Fruit fly (Drosophila melanogaster) whole organism, wandering third instar larva: ENCODE results near the gene Cyfip.

ENCODE experiments used
- Abd-B ChIP-seq: fragments of >200 bp; optimal IDR thresholded peaks from 2 replicates; lab custom pipeline; 2017; ENCODE audit warnings: missing biosample characterization, missing genetic modification characterization
- CG32264 ChIP-seq: fragments of 200-800 bp; sonication (Bioruptor generic); optimal IDR thresholded peaks from 2 replicates; lab custom pipeline; 2016; ENCODE audit warnings: missing biosample characterization, missing genetic modification characterization
- CG9705 ChIP-seq: fragments of 200-800 bp; sonication (Bioruptor generic); optimal IDR thresholded peaks from 2 replicates; lab custom pipeline; 2018; ENCODE audit warnings: missing biosample characterization, mild to moderate bottlenecking, missing genetic modification characterization
- CrebA ChIP-seq: fragments of 200-800 bp; sonication (Bioruptor generic); optimal IDR thresholded peaks from 2 replicates; lab custom pipeline; 2016; ENCODE audit warnings: missing biosample characterization, mild to moderate bottlenecking, missing genetic modification characterization, borderline replicate concordance
- Dfd ChIP-seq: fragments of >200 bp; optimal IDR thresholded peaks from 2 replicates; lab custom pipeline; 2017; ENCODE audit warnings: missing biosample characterization, missing genetic modification characterization
- Dif ChIP-seq: fragments of 200-275, 200-300 bp; sonication (Bioruptor generic); optimal IDR thresholded peaks from 2 replicates; lab custom pipeline; 2018; ENCODE audit warnings: missing biosample characterization, missing genetic modification characterization; ENCODE audit not compliant: partially characterized antibody
- GATAd ChIP-seq: sonication (Bioruptor generic); optimal IDR thresholded peaks from 2 replicates; lab custom pipeline; 2016; ENCODE audit warnings: missing biosample characterization, missing genetic modification characterization
- HLH106 ChIP-seq: fragments of 200-800 bp; optimal IDR thresholded peaks from 3 replicates; lab custom pipeline; 2019; ENCODE audit warnings: missing biosample characterization, mild to moderate bottlenecking, missing genetic modification characterization, moderate library complexity
- Hnf4 ChIP-seq: fragments of 200-800 bp; sonication (Bioruptor generic); optimal IDR thresholded peaks from 2 replicates; lab custom pipeline; 2016; ENCODE audit warnings: missing biosample characterization, mild to moderate bottlenecking, missing genetic modification characterization
- Hr83 ChIP-seq: fragments of 200-300 bp; sonication (Bioruptor generic); optimal IDR thresholded peaks from 2 replicates; lab custom pipeline; 2016; ENCODE audit warnings: missing biosample characterization, mild to moderate bottlenecking, missing genetic modification characterization, moderate library complexity; ENCODE audit not compliant: poor library complexity, severe bottlenecking
- Jra ChIP-seq: sonication (Bioruptor generic); optimal IDR thresholded peaks from 2 replicates; lab custom pipeline; 2016; ENCODE audit warnings: missing biosample characterization, missing genetic modification characterization
- Myc ChIP-seq: fragments of >200 bp; optimal IDR thresholded peaks from 2 replicates; lab custom pipeline; 2017
- N ChIP-seq: fragments of >200 bp; optimal IDR thresholded peaks from 2 replicates; lab custom pipeline; 2018; ENCODE audit warnings: missing biosample characterization, missing external identifiers, missing genetic modification characterization
- OdsH ChIP-seq: fragments of 200-800 bp; sonication (Bioruptor generic); optimal IDR thresholded peaks from 2 replicates; lab custom pipeline; 2016; ENCODE audit warnings: missing biosample characterization, mild to moderate bottlenecking, missing genetic modification characterization
- Rel ChIP-seq, 2 experiments: fragments of 200-800 bp; sonication (Bioruptor generic) in 1 of 2; optimal IDR thresholded peaks; 2 replicates in 1 of 2; 3 replicates in 1 of 2; lab custom pipeline; 2016 to 2019; ENCODE audit warnings: mild to moderate bottlenecking in 2 of 2, missing biosample characterization in 2 of 2, missing genetic modification characterization in 2 of 2, moderate library complexity in 1 of 2
- Sp1 ChIP-seq: fragments of 200-800 bp; sonication (Bioruptor generic); optimal IDR thresholded peaks from 3 replicates; lab custom pipeline; 2019; ENCODE audit warnings: missing biosample characterization, mild to moderate bottlenecking, missing genetic modification characterization, moderate library complexity
- Vsx2 ChIP-seq: fragments of 200-300, 225-300 bp; sonication (Bioruptor generic); optimal IDR thresholded peaks from 2 replicates; lab custom pipeline; 2018; ENCODE audit warnings: missing biosample characterization, missing genetic modification characterization; ENCODE audit not compliant: partially characterized antibody
- br ChIP-seq: fragments of 200-800 bp; sonication (Bioruptor generic); optimal IDR thresholded peaks from 2 replicates; lab custom pipeline; 2016; ENCODE audit warnings: missing biosample characterization, missing genetic modification characterization
- brk ChIP-seq: fragments of 200-800 bp; sonication (Bioruptor generic); optimal IDR thresholded peaks from 2 replicates; lab custom pipeline; 2016; ENCODE audit warnings: missing biosample characterization, mild to moderate bottlenecking, missing genetic modification characterization
- dl ChIP-seq, 2 experiments: fragments of 175-275, 200-275 bp in 1 of 2; fragments of 200-275 bp in 1 of 2; sonication (Bioruptor generic); optimal IDR thresholded peaks; lab custom pipeline; 2018; ENCODE audit warnings: mild to moderate bottlenecking in 2 of 2, missing biosample characterization in 2 of 2, missing genetic modification characterization in 2 of 2, moderate library complexity in 2 of 2; ENCODE audit not compliant: partially characterized antibody in 2 of 2, insufficient read depth in 1 of 2
- dsf ChIP-seq: sonication (Bioruptor generic); optimal IDR thresholded peaks from 2 replicates; lab custom pipeline; 2016; ENCODE audit warnings: missing biosample characterization, missing genetic modification characterization, borderline replicate concordance
- ey ChIP-seq: fragments of 200-800 bp; sonication (Bioruptor generic); optimal IDR thresholded peaks from 2 replicates; lab custom pipeline; 2016; ENCODE audit warnings: missing biosample characterization, missing genetic modification characterization
- foxo ChIP-seq, 2 experiments: fragments of 200-800 bp; sonication (Bioruptor generic); optimal IDR thresholded peaks; 2 replicates in 1 of 2; 3 replicates in 1 of 2; lab custom pipeline; 2016 to 2017; ENCODE audit warnings: missing biosample characterization in 2 of 2, missing genetic modification characterization in 2 of 2
- fru ChIP-seq: fragments of 200-800 bp; sonication (Bioruptor generic); optimal IDR thresholded peaks from 3 replicates; lab custom pipeline; 2016; ENCODE audit warnings: missing biosample characterization, mild to moderate bottlenecking, missing genetic modification characterization
- h ChIP-seq: fragments of 200-800 bp; sonication (Bioruptor generic); optimal IDR thresholded peaks from 3 replicates; lab custom pipeline; 2016; ENCODE audit warnings: missing biosample characterization, mild to moderate bottlenecking, missing genetic modification characterization
- jim ChIP-seq: fragments of 175-275, 200-325 bp; sonication (Bioruptor generic); optimal IDR thresholded peaks from 2 replicates; lab custom pipeline; 2016; ENCODE audit warnings: missing biosample characterization, mild to moderate bottlenecking, missing genetic modification characterization
- lola ChIP-seq: fragments of >200 bp; optimal IDR thresholded peaks from 2 replicates; lab custom pipeline; 2017; ENCODE audit warnings: missing biosample characterization, missing genetic modification characterization
- psq ChIP-seq: fragments of 200-800 bp; sonication (Bioruptor generic); optimal IDR thresholded peaks from 3 replicates; lab custom pipeline; 2017; ENCODE audit warnings: missing biosample characterization, mild to moderate bottlenecking, missing genetic modification characterization, moderate library complexity
- rgr ChIP-seq: fragments of 200-800 bp; sonication (Bioruptor generic); optimal IDR thresholded peaks from 3 replicates; lab custom pipeline; 2016; ENCODE audit warnings: missing biosample characterization, mild to moderate bottlenecking, missing genetic modification characterization
- sage ChIP-seq: fragments of 200-800 bp; sonication (Bioruptor generic); optimal IDR thresholded peaks from 2 replicates; lab custom pipeline; 2016; ENCODE audit warnings: missing biosample characterization, mild to moderate bottlenecking, missing genetic modification characterization
- sv ChIP-seq: fragments of 200-800 bp; sonication (Bioruptor generic); optimal IDR thresholded peaks from 3 replicates; lab custom pipeline; 2016; ENCODE audit warnings: missing biosample characterization, missing genetic modification characterization
- tai ChIP-seq: sonication (Bioruptor generic); optimal IDR thresholded peaks from 2 replicates; lab custom pipeline; 2016; ENCODE audit warnings: missing biosample characterization, missing genetic modification characterization
- woc ChIP-seq: sonication (Bioruptor generic); optimal IDR thresholded peaks from 2 replicates; lab custom pipeline; 2016; ENCODE audit warnings: missing biosample characterization, mild to moderate bottlenecking, missing genetic modification characterization

The Cyfip gene

DNA sequence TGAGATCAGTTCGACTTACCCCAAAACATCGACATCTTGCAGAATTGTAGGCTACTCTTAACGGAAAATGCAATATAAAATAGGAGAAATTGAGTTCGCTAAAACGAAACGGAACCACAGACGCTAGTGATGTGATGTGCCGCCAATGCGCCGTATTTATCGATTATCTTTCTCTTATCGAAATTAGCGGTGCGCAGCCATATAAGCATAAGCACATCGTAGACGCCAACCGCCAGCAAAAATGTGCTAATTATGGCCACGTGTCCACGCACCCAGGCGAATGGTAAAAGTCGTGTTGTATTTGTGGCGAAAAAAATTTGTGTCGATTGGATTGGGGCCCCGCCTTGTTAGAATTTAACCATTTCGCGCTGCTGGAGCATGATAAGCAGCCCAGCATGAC, at the start of gene Cyfip, which contains the start of gene Fkbp39:
Cyfip (plus strand) TSS at position 273 of the 400 bp plus-strand sequence.
Fkbp39 (minus strand) TSS at position 140 of the 400 bp plus-strand sequence.
- no peak for TF ChIP-seq CG32264 (GFP tag; lab: Kevin White, UChicago)
- no peak for TF ChIP-seq N (GFP tag; lab: Kevin White, UChicago)
- TF ChIP-seq CrebA, result no peak
- TF ChIP-seq jim (GFP tag; lab: Kevin White, UChicago), result no peak
- no peak for TF ChIP-seq Dfd (GFP tag; lab: Kevin White, UChicago)
- peak; percentile 79 for TF ChIP-seq Myc (lab: Kevin White, UChicago)
- TF ChIP-seq Sp1 (GFP tag; lab: Kevin White, UChicago), result peak; percentile 22
- no peak for TF ChIP-seq Dif (GFP tag; lab: Kevin White, UChicago)
- TF ChIP-seq sv (GFP tag; lab: Kevin White, UChicago), result peak; percentile 21
- no peak for TF ChIP-seq Vsx2 (GFP tag; lab: Kevin White, UChicago)
- TF ChIP-seq psq (GFP tag; lab: Kevin White, UChicago), result peak; percentile 4
- no peak for TF ChIP-seq dl (GFP tag; optimal IDR thresholded peaks at IDR 0.05; lab: Kevin White, UChicago; ENCODE audit: insufficient read depth in 1 of 2, partially characterized antibody in 2 of 2)
- no peak for TF ChIP-seq fru
- TF ChIP-seq HLH106 (tag; lab: Kevin White, UChicago), result peak; percentile 49
- TF ChIP-seq dsf (GFP tag; lab: Kevin White, UChicago), result no peak
- no peak for TF ChIP-seq h (GFP tag; lab: Kevin White, UChicago)
- TF ChIP-seq br (GFP tag; lab: Kevin White, UChicago), result no peak
- peak; percentile 86 for TF ChIP-seq Hr83 (GFP tag; lab: Kevin White, UChicago)
- TF ChIP-seq CG9705 (GFP tag; lab: Kevin White, UChicago), result no peak
- TF ChIP-seq sage (GFP tag; lab: Kevin White, UChicago), result no peak
- TF ChIP-seq OdsH (GFP tag; lab: Kevin White, UChicago), result peak; percentile 37
- TF ChIP-seq Rel (GFP tag; optimal IDR thresholded peaks at IDR 0.05; lab: Kevin White, UChicago), result no peak
- peak; percentile 47 for TF ChIP-seq Rel (tag; optimal IDR thresholded peaks at IDR 0.05; lab: Kevin White, UChicago)
- no peak for TF ChIP-seq Jra
- TF ChIP-seq lola (GFP tag; lab: Kevin White, UChicago), result no peak
- no peak for TF ChIP-seq brk (GFP tag; lab: Kevin White, UChicago)
- TF ChIP-seq, all 38 proteins: peak for 8

DNA sequence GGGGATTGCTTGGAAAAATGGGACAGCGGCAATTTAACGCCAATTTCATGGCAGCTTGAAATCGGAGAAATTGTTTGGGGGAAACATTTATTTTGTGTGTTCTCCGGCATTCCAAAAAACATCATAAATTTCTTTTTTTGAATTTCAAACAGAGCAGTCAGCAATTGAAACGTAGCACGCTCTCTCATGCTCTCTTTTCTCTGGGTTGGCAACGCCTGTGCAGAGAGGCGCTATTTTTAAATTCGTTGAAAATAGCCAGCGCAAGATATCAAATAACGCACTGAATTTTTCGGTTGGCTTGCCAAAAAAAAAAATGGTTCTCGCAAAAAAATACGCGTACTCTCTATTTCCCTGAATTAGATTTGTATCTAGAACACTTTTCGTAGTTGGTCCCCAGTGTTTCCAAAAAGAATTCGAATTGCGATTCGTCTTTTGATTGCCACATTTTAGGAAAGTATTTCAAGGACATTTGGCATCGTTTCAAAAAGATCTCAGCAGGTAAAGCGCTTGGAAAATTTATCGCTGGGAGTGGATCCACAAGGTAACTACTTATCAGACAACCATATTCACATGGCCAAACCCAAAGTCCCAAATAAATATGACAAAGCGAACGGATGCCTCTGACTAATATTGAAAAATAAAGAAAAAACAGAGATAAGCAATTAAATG, 46.9 kb upstream of the Cyfip start:
- TF ChIP-seq GATAd (GFP tag; lab: Kevin White, UChicago), result no peak
- no peak for TF ChIP-seq ey (GFP tag; lab: Kevin White, UChicago)
- no peak for TF ChIP-seq OdsH (GFP tag; lab: Kevin White, UChicago)
- peak; percentile 56 for TF ChIP-seq Vsx2 (GFP tag; lab: Kevin White, UChicago)
- peak; percentile 87 for TF ChIP-seq Dif (GFP tag; lab: Kevin White, UChicago)
- peak; percentile 7 for TF ChIP-seq rgr
- no peak for TF ChIP-seq Abd-B
- TF ChIP-seq dl (GFP tag; optimal IDR thresholded peaks at IDR 0.05; lab: Kevin White, UChicago; ENCODE audit: insufficient read depth in 1 of 2, partially characterized antibody in 2 of 2), result peak in 1 of 2 experiments; percentile 51
- TF ChIP-seq sv (GFP tag; lab: Kevin White, UChicago), result no peak
- TF ChIP-seq HLH106 (tag; lab: Kevin White, UChicago), result no peak

DNA sequence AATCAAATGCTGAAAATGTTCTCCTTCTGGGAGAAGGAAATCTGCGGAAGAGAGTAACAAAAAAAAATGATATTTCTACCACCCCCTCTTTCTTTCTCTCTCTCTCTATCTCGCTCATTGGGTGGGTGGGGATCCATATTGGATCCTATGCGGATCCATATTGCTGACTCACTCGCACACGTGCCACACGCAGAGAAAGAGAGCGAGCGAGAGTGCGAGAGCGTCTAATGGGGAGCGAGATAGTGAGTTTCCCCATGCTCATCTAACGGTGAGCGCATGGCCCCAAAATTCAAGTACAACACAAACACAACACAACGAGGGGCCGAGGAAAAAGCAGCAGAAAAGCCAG, 46.4 kb upstream of the Cyfip start:
- TF ChIP-seq Rel (GFP tag; optimal IDR thresholded peaks at IDR 0.05; lab: Kevin White, UChicago), result no peak
- TF ChIP-seq Rel (tag; optimal IDR thresholded peaks at IDR 0.05; lab: Kevin White, UChicago), result no peak
- TF ChIP-seq Dif (GFP tag; lab: Kevin White, UChicago), result peak; percentile 68
- peak; percentile 12 for TF ChIP-seq h (GFP tag; lab: Kevin White, UChicago)
- TF ChIP-seq HLH106 (tag; lab: Kevin White, UChicago), result no peak
- TF ChIP-seq Abd-B, result no peak
- peak; percentile 39 to 74 for TF ChIP-seq dl (GFP tag; optimal IDR thresholded peaks at IDR 0.05; lab: Kevin White, UChicago; ENCODE audit: insufficient read depth in 1 of 2, partially characterized antibody in 2 of 2)
- no peak for TF ChIP-seq Myc (lab: Kevin White, UChicago)
- peak; percentile 55 for TF ChIP-seq Vsx2 (GFP tag; lab: Kevin White, UChicago)
- no peak for TF ChIP-seq CG9705 (GFP tag; lab: Kevin White, UChicago)

DNA sequence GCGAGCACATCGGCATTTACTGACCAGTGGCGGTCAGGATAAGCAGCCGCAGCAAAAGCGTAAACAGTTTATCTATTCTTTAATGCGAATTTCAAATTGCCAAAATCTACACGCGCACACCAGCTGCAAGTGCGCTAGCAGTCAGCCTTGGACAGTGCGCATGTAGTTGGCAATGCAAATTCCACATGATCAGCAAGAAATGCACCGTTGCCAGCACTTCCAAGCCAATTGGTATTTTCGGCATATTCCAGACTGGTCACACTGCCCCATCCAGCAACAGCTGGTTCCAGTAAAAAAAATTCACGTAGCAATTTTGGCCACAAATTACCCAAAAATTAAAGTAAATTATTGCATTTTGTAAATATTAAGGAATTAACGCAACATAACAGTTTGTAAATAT, 45.3 kb upstream of the Cyfip start:
- TF ChIP-seq tai (GFP tag; lab: Kevin White, UChicago) (no peak), lola (GFP tag; lab: Kevin White, UChicago) (no peak), Vsx2 (GFP tag; lab: Kevin White, UChicago) (peak; percentile 76), Myc (lab: Kevin White, UChicago) (peak; percentile 73), psq (GFP tag; lab: Kevin White, UChicago) (no peak), Hnf4 (GFP tag; lab: Kevin White, UChicago) (no peak), br (GFP tag; lab: Kevin White, UChicago) (no peak), h (GFP tag; lab: Kevin White, UChicago) (peak; percentile 5), HLH106 (tag; lab: Kevin White, UChicago) (peak; percentile 30), fru (no peak), rgr (peak; percentile 36), Rel (GFP tag; optimal IDR thresholded peaks at IDR 0.05; lab: Kevin White, UChicago) (no peak), Rel (tag; optimal IDR thresholded peaks at IDR 0.05; lab: Kevin White, UChicago) (peak; percentile 39), woc (GFP tag; lab: Kevin White, UChicago) (no peak), CrebA (no peak), GATAd (GFP tag; lab: Kevin White, UChicago) (no peak), foxo (GFP tag; optimal IDR thresholded peaks at IDR 0.05; lab: Kevin White, UChicago) (peak in 1 of 2 experiments; percentile 14), CG9705 (GFP tag; lab: Kevin White, UChicago) (no peak), dl (GFP tag; optimal IDR thresholded peaks at IDR 0.05; lab: Kevin White, UChicago; ENCODE audit: insufficient read depth in 1 of 2, partially characterized antibody in 2 of 2) (peak; percentile 68 to 71), Sp1 (GFP tag; lab: Kevin White, UChicago) (no peak), Dif (GFP tag; lab: Kevin White, UChicago) (peak; percentile 86)
